Worm (Caenorhabditis elegans) whole organism, L4 larva: ENCODE results near the gene unc-79.

Source experiments
- F10B5.3 ChIP-seq: sonication (generic microtip); optimal IDR thresholded peaks from 2 replicates; lab custom pipeline; 2016; ENCODE audit warnings: mild to moderate bottlenecking, missing genetic modification characterization, missing compliant biosample characterization
- F44E2.7 ChIP-seq: fragments of 200-800 bp; sonication (Bioruptor generic); IDR thresholded peaks from 2 replicates; pipeline ENCODE4 v2.1.2; 2022; ENCODE audit warnings: missing genetic modification characterization, missing compliant biosample characterization
- Y105C5A.15 ChIP-seq: fragments of 200-800 bp; sonication (Bioruptor generic); IDR thresholded peaks from 2 replicates; pipeline ENCODE4 v1.3.6; 2022; ENCODE audit warnings: missing genetic modification characterization, missing compliant biosample characterization
- Y5F2A.4 ChIP-seq: fragments of 200-800 bp; sonication (Bioruptor generic); optimal IDR thresholded peaks from 2 replicates; lab custom pipeline; 2018; ENCODE audit warnings: mild to moderate bottlenecking, missing genetic modification characterization, missing compliant biosample characterization
- aha-1 ChIP-seq: fragments of 150-350 bp; peaks from one replicate; lab custom pipeline; 2014; ENCODE audit warnings: missing biosample characterization, missing genetic modification characterization
- aly-2 ChIP-seq: sonication (generic microtip); optimal IDR thresholded peaks from 2 replicates; lab custom pipeline; 2018; ENCODE audit warnings: missing biosample characterization, missing genetic modification characterization
- ceh-82 ChIP-seq: sonication (generic microtip); optimal IDR thresholded peaks from 2 replicates; lab custom pipeline; 2017; ENCODE audit warnings: missing biosample characterization, missing genetic modification characterization
- daf-8 ChIP-seq: fragments of 200-800 bp; sonication (Bioruptor generic); IDR thresholded peaks from 2 replicates; pipeline ENCODE4 v1.3.6; 2022; ENCODE audit warnings: missing genetic modification characterization, missing compliant biosample characterization
- dmd-6 ChIP-seq: fragments of 200-800 bp; sonication (Bioruptor generic); IDR thresholded peaks from 2 replicates; pipeline ENCODE4 v1.3.6; 2022; ENCODE audit warnings: missing genetic modification reagents, missing genetic modification characterization, missing compliant biosample characterization
- dmd-8 ChIP-seq: fragments of 200-800 bp; sonication (Bioruptor generic); IDR thresholded peaks from 2 replicates; pipeline ENCODE4 v1.3.6; 2022; ENCODE audit warnings: missing genetic modification characterization, missing compliant biosample characterization
- dpl-1 ChIP-seq: fragments of 150-350 bp; optimal IDR thresholded peaks from 2 replicates; lab custom pipeline; 2014; ENCODE audit warnings: missing biosample characterization, missing genetic modification reagents, missing genetic modification characterization
- dve-1 ChIP-seq: sonication (generic microtip); optimal IDR thresholded peaks from 2 replicates; lab custom pipeline; 2017; ENCODE audit warnings: antibody characterized with exemption, mild to moderate bottlenecking, missing genetic modification characterization, missing compliant biosample characterization; ENCODE audit not compliant: insufficient read depth
- egl-27 ChIP-seq: sonication (generic microtip); optimal IDR thresholded peaks from 3 replicates; lab custom pipeline; 2017; ENCODE audit warnings: missing biosample characterization, missing genetic modification reagents, missing genetic modification characterization
- egl-43 ChIP-seq: fragments of 200-800 bp; sonication (Bioruptor generic); IDR thresholded peaks from 2 replicates; pipeline ENCODE4 v1.3.6; 2022; ENCODE audit warnings: missing genetic modification reagents, missing genetic modification characterization, missing compliant biosample characterization
- hif-1 ChIP-seq, 2 experiments: sonication (generic microtip); optimal IDR thresholded peaks; 2 replicates each; lab custom pipeline; 2016 to 2017; ENCODE audit warnings: missing compliant biosample characterization in 2 of 2, missing genetic modification characterization in 2 of 2, missing genetic modification reagents in 2 of 2, missing genotype in 2 of 2, mild to moderate bottlenecking in 1 of 2
- hlh-11 ChIP-seq: fragments of 200-800 bp; sonication (Bioruptor generic); optimal IDR thresholded peaks from 2 replicates; lab custom pipeline; 2018; ENCODE audit warnings: mild to moderate bottlenecking, missing genetic modification characterization, missing compliant biosample characterization
- hlh-30 ChIP-seq: sonication (generic microtip); optimal IDR thresholded peaks from 2 replicates; lab custom pipeline; 2017; ENCODE audit warnings: antibody characterized with exemption, mild to moderate bottlenecking, missing genetic modification characterization, missing compliant biosample characterization; ENCODE audit not compliant: insufficient read depth
- lim-7 ChIP-seq: fragments of 200-800 bp; sonication (Bioruptor generic); IDR thresholded peaks from 2 replicates; pipeline ENCODE4 v1.3.6; 2022; ENCODE audit warnings: missing genetic modification characterization, missing compliant biosample characterization
- lin-15B ChIP-seq: fragments of 150-350 bp; sonication (generic microtip); optimal IDR thresholded peaks from 3 replicates; lab custom pipeline; 2014; ENCODE audit warnings: missing biosample characterization, missing genetic modification characterization
- lir-3 ChIP-seq: sonication (generic microtip); optimal IDR thresholded peaks from 2 replicates; lab custom pipeline; 2016; ENCODE audit warnings: mild to moderate bottlenecking, missing genetic modification characterization, missing compliant biosample characterization
- lsy-2 ChIP-seq, 2 experiments: fragments of 150-350 bp in 1 of 2; sonication (generic microtip) in 1 of 2; optimal IDR thresholded peaks; 2 replicates each; lab custom pipeline; 2014 to 2017; ENCODE audit warnings: missing biosample characterization in 2 of 2, missing genetic modification characterization in 2 of 2
- mdl-1 ChIP-seq, 2 experiments: fragments of 150-350 bp in 1 of 2; sonication (generic microtip) in 1 of 2; optimal IDR thresholded peaks; 2 replicates each; lab custom pipeline; 2014 to 2017; ENCODE audit warnings: missing biosample characterization in 2 of 2, missing genetic modification characterization in 2 of 2
- mep-1 ChIP-seq: fragments of 150-350 bp; sonication (generic microtip); optimal IDR thresholded peaks from 3 replicates; lab custom pipeline; 2014; ENCODE audit warnings: missing biosample characterization, missing genetic modification characterization
- mes-2 ChIP-seq: sonication (generic microtip); optimal IDR thresholded peaks from 2 replicates; lab custom pipeline; 2016; ENCODE audit warnings: missing genotype, mild to moderate bottlenecking, missing genetic modification characterization, missing compliant biosample characterization; ENCODE audit not compliant: poor library complexity, severe bottlenecking
- mxl-2 ChIP-seq: fragments of 200-800 bp; sonication (Bioruptor generic); conservative IDR thresholded peaks from 2 replicates; pipeline ENCODE4 v1.3.6; 2022; ENCODE audit warnings: missing genetic modification reagents, missing genetic modification characterization, missing compliant biosample characterization
- mxl-3 ChIP-seq: fragments of 200-800 bp; sonication (Bioruptor generic); optimal IDR thresholded peaks from 2 replicates; lab custom pipeline; 2018; ENCODE audit warnings: mild to moderate bottlenecking, missing genetic modification characterization, missing compliant biosample characterization
- nhr-10 ChIP-seq: fragments of 150-350 bp; optimal IDR thresholded peaks from 2 replicates; lab custom pipeline; 2014; ENCODE audit warnings: missing biosample characterization, missing genetic modification characterization
- nhr-102 ChIP-seq: sonication (generic microtip); optimal IDR thresholded peaks from 2 replicates; lab custom pipeline; 2016; ENCODE audit warnings: mild to moderate bottlenecking, missing genetic modification characterization, moderate library complexity, missing compliant biosample characterization
- nhr-11 ChIP-seq: fragments of 150-350 bp; optimal IDR thresholded peaks from 2 replicates; lab custom pipeline; 2014; ENCODE audit warnings: missing biosample characterization, missing genetic modification characterization
- nhr-28 ChIP-seq: fragments of 150-350 bp; optimal IDR thresholded peaks from 2 replicates; lab custom pipeline; 2014; ENCODE audit warnings: missing biosample characterization, missing genetic modification characterization
- nhr-41 ChIP-seq: fragments of 200-800 bp; sonication (Bioruptor generic); IDR thresholded peaks from 2 replicates; pipeline ENCODE4 v1.3.6; 2022; ENCODE audit warnings: missing genetic modification reagents, missing genetic modification characterization, missing compliant biosample characterization
- nhr-6 ChIP-seq: fragments of 150-350 bp; optimal IDR thresholded peaks from 2 replicates; lab custom pipeline; 2014; ENCODE audit warnings: missing biosample characterization, missing genetic modification characterization
- nhr-77 ChIP-seq: fragments of 150-350 bp; optimal IDR thresholded peaks from 2 replicates; lab custom pipeline; 2014; ENCODE audit warnings: missing biosample characterization, missing genetic modification characterization
- pha-4 ChIP-seq, 2 experiments: fragments of 150-350 bp in 1 of 2; fragments of 200-800 bp in 1 of 2; sonication (Bioruptor generic) in 1 of 2; IDR thresholded peaks in 1 of 2; optimal IDR thresholded peaks in 1 of 2; 2 replicates each; pipeline versions ENCODE4 v1.3.6 to Lab custom; 2014 to 2022; ENCODE audit warnings: missing genetic modification characterization in 2 of 2, missing genetic modification reagents in 2 of 2, missing biosample characterization in 1 of 2, missing compliant biosample characterization in 1 of 2
- sdz-12 ChIP-seq: fragments of 200-800 bp; sonication (Bioruptor generic); optimal IDR thresholded peaks from 2 replicates; lab custom pipeline; 2018; ENCODE audit warnings: mild to moderate bottlenecking, missing genetic modification characterization, missing compliant biosample characterization
- skn-1 ChIP-seq: fragments of 150-350 bp; optimal IDR thresholded peaks from 2 replicates; lab custom pipeline; 2014; ENCODE audit warnings: missing biosample characterization, missing genetic modification characterization
- spr-1 ChIP-seq: sonication (generic microtip); optimal IDR thresholded peaks from 2 replicates; lab custom pipeline; 2016; ENCODE audit warnings: mild to moderate bottlenecking, missing genetic modification characterization, missing compliant biosample characterization
- spr-3 ChIP-seq: fragments of 200-800 bp; sonication (Bioruptor generic); optimal IDR thresholded peaks from 2 replicates; lab custom pipeline; 2018; ENCODE audit warnings: mild to moderate bottlenecking, missing genetic modification characterization, missing compliant biosample characterization
- tag-97 ChIP-seq: fragments of 200-800 bp; sonication (Bioruptor generic); IDR thresholded peaks from 2 replicates; pipeline ENCODE4 v1.3.6; 2022; ENCODE audit warnings: missing genetic modification characterization, missing compliant biosample characterization
- unc-130 ChIP-seq: sonication (generic microtip); optimal IDR thresholded peaks from 2 replicates; lab custom pipeline; 2016; ENCODE audit warnings: missing genetic modification reagents, missing genetic modification characterization, missing compliant biosample characterization
- zag-1 ChIP-seq: fragments of 150-350 bp; optimal IDR thresholded peaks from 2 replicates; lab custom pipeline; 2014; ENCODE audit warnings: missing biosample characterization, missing genetic modification characterization
- zfp-3 ChIP-seq: fragments of 200-800 bp; sonication (Bioruptor generic); conservative IDR thresholded peaks from 2 replicates; pipeline ENCODE4 v1.3.6; 2022; ENCODE audit warnings: missing genetic modification reagents, missing genetic modification characterization, missing compliant biosample characterization

The unc-79 gene

DNA sequence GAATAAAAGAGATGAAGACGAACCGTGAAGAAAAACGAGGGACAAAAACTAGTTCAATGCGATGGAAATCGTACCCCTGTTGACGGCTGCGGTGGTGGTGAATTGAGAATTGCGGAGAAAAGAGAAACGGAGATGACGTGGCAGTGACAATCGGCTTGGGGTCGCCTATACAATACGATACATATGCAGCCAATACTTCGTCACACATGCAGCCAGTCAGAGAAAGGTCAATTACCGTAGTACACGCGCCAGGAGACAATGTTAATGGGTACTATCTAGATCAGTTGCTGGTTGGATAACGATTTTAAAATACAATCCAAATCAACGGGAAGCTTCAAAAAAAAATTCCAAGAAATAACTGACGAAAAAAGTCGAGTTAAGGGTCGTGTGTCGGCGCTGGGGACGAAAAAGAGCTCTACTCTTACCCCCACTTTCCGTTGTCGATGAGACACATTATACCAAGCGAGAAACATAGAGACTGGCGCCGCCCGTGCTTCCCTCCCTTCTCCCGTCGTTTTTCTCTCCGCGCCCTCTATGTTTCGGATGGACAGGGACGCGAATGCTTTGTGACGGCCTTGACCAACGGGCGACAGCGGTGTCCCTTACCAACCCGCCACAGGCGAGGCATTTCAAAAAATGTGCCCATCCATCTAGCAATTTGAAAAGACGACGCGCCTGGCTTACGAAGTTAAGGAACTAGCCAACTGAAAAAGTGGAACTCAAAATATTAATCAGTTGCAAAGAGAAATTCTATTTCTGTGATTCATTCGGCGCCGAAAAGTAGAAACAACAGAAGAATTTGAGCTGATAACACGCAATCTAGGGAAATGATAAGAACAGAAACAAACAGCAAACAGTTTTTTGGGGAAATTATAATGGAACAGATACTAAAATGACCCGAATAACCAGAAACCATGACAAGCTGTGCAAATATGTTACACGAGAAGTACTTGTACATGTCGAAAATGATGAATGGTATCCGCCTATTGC is 47.5 kb upstream of the unc-79 start (continued):
- TF ChIP-seq hif-1 (tag; optimal IDR thresholded peaks at IDR 0.05; lab: Kevin White, UChicago) (no peak), hlh-11 (tag; lab: Kevin White, UChicago) (peak; percentile 46), sdz-12 (GFP tag; lab: Kevin White, UChicago) (no peak), zag-1 (tag; lab: Kevin White, UChicago) (no peak), mes-2 (tag; lab: Kevin White, UChicago) (no peak), lim-7 (GFP tag; lab: Robert Waterston, UW) (0 out of 2 replicates have a peak, but pooled peaks have one; percentile 25), nhr-77 (tag; lab: Kevin White, UChicago) (no peak), nhr-41 (GFP tag; lab: Robert Waterston, UW) (no peak; the same call in 1 of the 2 replicates), egl-27 (no peak), daf-8 (no peak), pha-4 (GFP tag; IDR thresholded peaks at IDR 0.05; lab: Robert Waterston, UW) (no peak), pha-4 (tag; optimal IDR thresholded peaks at IDR 0.05; lab: Kevin White, UChicago) (no peak), nhr-102 (tag; lab: Kevin White, UChicago) (no peak), aly-2 (tag; lab: Kevin White, UChicago) (no peak), tag-97 (no peak), nhr-10 (tag; lab: Kevin White, UChicago) (no peak), nhr-6 (tag; lab: Kevin White, UChicago) (no peak), mep-1 (tag; lab: Kevin White, UChicago) (peak; percentile 52), skn-1 (tag; lab: Kevin White, UChicago) (no peak), nhr-11 (tag; lab: Kevin White, UChicago) (no peak), dpl-1 (peak; percentile 6), aha-1 (tag; lab: Kevin White, UChicago) (peak; percentile 97), lin-15B (tag; lab: Kevin White, UChicago) (no peak), unc-130 (GFP tag; lab: Kevin White, UChicago) (no peak), Y5F2A.4 (GFP tag; lab: Kevin White, UChicago) (no peak), dmd-6 (GFP tag; lab: Robert Waterston, UW) (peak; percentile 11; the same call in 1 of the 2 replicates), F44E2.7 (no peak), egl-43 (GFP tag; lab: Robert Waterston, UW) (0 out of 2 replicates have a peak, but pooled peaks have one; percentile 34), spr-1 (tag; lab: Kevin White, UChicago) (no peak), ceh-82 (tag; lab: Kevin White, UChicago) (no peak), zfp-3 (GFP tag; lab: Robert Waterston, UW) (no peak), spr-3 (GFP tag; lab: Kevin White, UChicago) (no peak), lsy-2 (tag; optimal IDR thresholded peaks at IDR 0.05; lab: Kevin White, UChicago) (peak in 1 of 2 experiments; percentile 22), dve-1 (tag; lab: Kevin White, UChicago) (no peak), mdl-1 (tag; optimal IDR thresholded peaks at IDR 0.05; lab: Kevin White, UChicago) (no peak), mxl-2 (GFP tag; lab: Robert Waterston, UW) (no peak), Y105C5A.15 (no peak), hlh-30 (tag; lab: Kevin White, UChicago) (peak; percentile 11), dmd-8 (no peak), F10B5.3 (no peak), lir-3 (tag; lab: Kevin White, UChicago) (no peak), nhr-28 (tag; lab: Kevin White, UChicago) (peak; percentile 56), mxl-3 (GFP tag; lab: Kevin White, UChicago) (peak; percentile 55)
